Fruit fly (Drosophila melanogaster) whole organism, prepupa: Measurements from ENCODE around the gene CG43181.

Source experiments
- Blimp-1 ChIP-seq: fragments of 200-800 bp; sonication (Bioruptor generic); optimal IDR thresholded peaks from 3 replicates; lab custom pipeline; 2017; ENCODE audit warnings: missing biosample characterization, missing genetic modification characterization, mild to moderate bottlenecking, moderate library complexity, missing genetic modification reagents
- CG10631 ChIP-seq: fragments of 200-800 bp; sonication (Bioruptor generic); optimal IDR thresholded peaks from 2 replicates; lab custom pipeline; 2016; ENCODE audit warnings: missing biosample characterization, missing genetic modification characterization
- CG10669 ChIP-seq: fragments of 200-800 bp; sonication (Bioruptor generic); optimal IDR thresholded peaks from 3 replicates; lab custom pipeline; 2018; ENCODE audit warnings: missing biosample characterization, mild to moderate bottlenecking, missing genetic modification characterization, moderate library complexity
- CG11762 ChIP-seq: fragments of 200-800 bp; sonication (Bioruptor generic); optimal IDR thresholded peaks from 3 replicates; lab custom pipeline; 2016; ENCODE audit warnings: missing biosample characterization, missing genetic modification characterization; ENCODE audit not compliant: insufficient read depth
- CG11902 ChIP-seq: fragments of 200-800 bp; sonication (Bioruptor generic); optimal IDR thresholded peaks from 3 replicates; lab custom pipeline; 2016; ENCODE audit warnings: missing biosample characterization, missing genetic modification characterization
- CG15336 ChIP-seq: fragments of 200-800 bp; sonication (Bioruptor generic); IDR thresholded peaks from 2 replicates; pipeline ENCODE4 v1.3.6; 2022; ENCODE audit warnings: missing biosample characterization, missing genetic modification characterization
- CG1621 ChIP-seq: fragments of 200-800 bp; sonication (Bioruptor generic); optimal IDR thresholded peaks from 3 replicates; lab custom pipeline; 2018; ENCODE audit warnings: missing biosample characterization, mild to moderate bottlenecking, missing genetic modification characterization
- CG16779 ChIP-seq: fragments of 200-800 bp; sonication (Bioruptor generic); optimal IDR thresholded peaks from 3 replicates; lab custom pipeline; 2017; ENCODE audit warnings: missing biosample characterization, mild to moderate bottlenecking, missing genetic modification characterization
- CG3032 ChIP-seq: fragments of 200-800 bp; optimal IDR thresholded peaks from 2 replicates; lab custom pipeline; 2019; ENCODE audit warnings: missing biosample characterization, mild to moderate bottlenecking, missing genetic modification characterization, moderate library complexity
- CG31627 ChIP-seq: fragments of 200-800 bp; sonication (Bioruptor generic); optimal IDR thresholded peaks from 3 replicates; lab custom pipeline; 2016; ENCODE audit warnings: missing biosample characterization, missing genetic modification characterization
- CG32006 ChIP-seq: fragments of 200-800 bp; sonication (Bioruptor generic); optimal IDR thresholded peaks from 3 replicates; lab custom pipeline; 2017; ENCODE audit warnings: missing biosample characterization, mild to moderate bottlenecking, missing genetic modification characterization
- CG34406 ChIP-seq: fragments of 200-800 bp; sonication (Bioruptor generic); optimal IDR thresholded peaks from 3 replicates; lab custom pipeline; 2016; ENCODE audit warnings: missing biosample characterization, missing genetic modification characterization
- CG4318 ChIP-seq: fragments of 200-800 bp; sonication (Bioruptor generic); optimal IDR thresholded peaks from 3 replicates; lab custom pipeline; 2017; ENCODE audit warnings: missing biosample characterization, mild to moderate bottlenecking, missing genetic modification characterization
- CG6163 ChIP-seq: fragments of 200-800 bp; sonication (Bioruptor generic); IDR thresholded peaks from 3 replicates; pipeline ENCODE4 v1.3.6; 2022; ENCODE audit warnings: missing biosample characterization, missing genetic modification characterization
- CG6808 ChIP-seq: fragments of 200-800 bp; sonication (Bioruptor generic); optimal IDR thresholded peaks from 3 replicates; lab custom pipeline; 2017; ENCODE audit warnings: missing biosample characterization, missing genetic modification characterization, mild to moderate bottlenecking, moderate library complexity, missing genetic modification reagents
- CG6854 ChIP-seq: fragments of 200-800 bp; sonication (Bioruptor generic); optimal IDR thresholded peaks from 2 replicates; lab custom pipeline; 2017; ENCODE audit warnings: missing biosample characterization, mild to moderate bottlenecking, missing genetic modification characterization
- CG8119 ChIP-seq: fragments of 200-800 bp; sonication (Bioruptor generic); IDR thresholded peaks from 3 replicates; pipeline ENCODE4 v1.3.6; 2022; ENCODE audit warnings: missing biosample characterization, missing genetic modification characterization
- CG8319 ChIP-seq: fragments of 200-800 bp; sonication (Bioruptor generic); optimal IDR thresholded peaks from 3 replicates; lab custom pipeline; 2016; ENCODE audit warnings: missing biosample characterization, missing genetic modification characterization
- CG8632 ChIP-seq: fragments of 200-800 bp; sonication (Bioruptor generic); optimal IDR thresholded peaks from 3 replicates; lab custom pipeline; 2016; ENCODE audit warnings: missing biosample characterization, missing genetic modification characterization
- CG9139 ChIP-seq: fragments of 200-800 bp; sonication (Bioruptor generic); optimal IDR thresholded peaks from 3 replicates; lab custom pipeline; 2017; ENCODE audit warnings: missing biosample characterization, mild to moderate bottlenecking, missing genetic modification characterization
- Eip75B ChIP-seq: fragments of 200-800 bp; sonication (Bioruptor generic); optimal IDR thresholded peaks from 3 replicates; lab custom pipeline; 2016; ENCODE audit warnings: missing biosample characterization, missing genetic modification characterization
- Eip78C ChIP-seq: fragments of 200-800 bp; sonication (Bioruptor generic); peaks from one replicate; lab custom pipeline; 2016; ENCODE audit warnings: missing biosample characterization, missing genetic modification characterization
- Eip93F ChIP-seq: fragments of 200-800 bp; sonication (Bioruptor generic); optimal IDR thresholded peaks from 2 replicates; lab custom pipeline; 2016; ENCODE audit warnings: missing biosample characterization, mild to moderate bottlenecking, missing genetic modification characterization
- Ets21C ChIP-seq: fragments of 200-800 bp; sonication (Bioruptor generic); optimal IDR thresholded peaks from 3 replicates; lab custom pipeline; 2016; ENCODE audit warnings: missing biosample characterization, missing genetic modification characterization
- Ets96B ChIP-seq: fragments of 200-800 bp; optimal IDR thresholded peaks from 2 replicates; lab custom pipeline; 2019; ENCODE audit warnings: missing biosample characterization, mild to moderate bottlenecking, missing genetic modification characterization, moderate library complexity
- Gug ChIP-seq: fragments of 200-800 bp; sonication (Bioruptor generic); IDR thresholded peaks from 2 replicates; pipeline ENCODE4 v1.3.6; 2022; ENCODE audit warnings: missing biosample characterization, missing genetic modification characterization
- Hr38 ChIP-seq: sonication (Bioruptor generic); optimal IDR thresholded peaks from 2 replicates; lab custom pipeline; 2016; ENCODE audit warnings: missing biosample characterization, missing genetic modification characterization
- Hr39 ChIP-seq: fragments of 200-800 bp; sonication (Bioruptor generic); optimal IDR thresholded peaks from 2 replicates; lab custom pipeline; 2016; ENCODE audit warnings: missing biosample characterization, missing genetic modification characterization
- Lpt ChIP-seq: fragments of 200-800 bp; sonication (Bioruptor generic); optimal IDR thresholded peaks from 3 replicates; lab custom pipeline; 2016; ENCODE audit warnings: missing biosample characterization, missing genetic modification characterization
- Met ChIP-seq: fragments of 200-800 bp; sonication (Bioruptor generic); optimal IDR thresholded peaks from 3 replicates; lab custom pipeline; 2016; ENCODE audit warnings: missing biosample characterization, missing genetic modification characterization
- OdsH ChIP-seq: fragments of 200-800 bp; sonication (Bioruptor generic); optimal IDR thresholded peaks from 3 replicates; lab custom pipeline; 2016; ENCODE audit warnings: missing biosample characterization, missing genetic modification characterization
- Smox ChIP-seq: fragments of 200-800 bp; sonication (Bioruptor generic); optimal IDR thresholded peaks from 3 replicates; lab custom pipeline; 2016; ENCODE audit warnings: missing biosample characterization, missing genetic modification characterization
- Sox14 ChIP-seq: fragments of 200-800 bp; sonication (Bioruptor generic); optimal IDR thresholded peaks from 3 replicates; lab custom pipeline; 2016; ENCODE audit warnings: missing biosample characterization, missing genetic modification characterization
- Sox15 ChIP-seq: fragments of 200-800 bp; sonication (Bioruptor generic); optimal IDR thresholded peaks from 3 replicates; lab custom pipeline; 2016; ENCODE audit warnings: missing biosample characterization, missing genetic modification characterization
- achi ChIP-seq: fragments of 200-800 bp; sonication (Bioruptor generic); optimal IDR thresholded peaks from 3 replicates; lab custom pipeline; 2016; ENCODE audit warnings: missing biosample characterization, missing genetic modification characterization
- cyc ChIP-seq: fragments of 200-800 bp; sonication (Bioruptor generic); optimal IDR thresholded peaks from 3 replicates; lab custom pipeline; 2016; ENCODE audit warnings: missing biosample characterization, missing genetic modification characterization
- dsx ChIP-seq: fragments of 200-800 bp; optimal IDR thresholded peaks from 3 replicates; lab custom pipeline; 2019; ENCODE audit warnings: missing biosample characterization, mild to moderate bottlenecking, missing genetic modification characterization, moderate library complexity; ENCODE audit not compliant: poor library complexity, severe bottlenecking
- eg ChIP-seq: fragments of 200-800 bp; sonication (Bioruptor generic); IDR thresholded peaks from 3 replicates; pipeline ENCODE4 v1.3.6; 2022; ENCODE audit warnings: missing biosample characterization, missing genetic modification characterization
- esn ChIP-seq: fragments of 200-800 bp; sonication (Bioruptor generic); optimal IDR thresholded peaks from 2 replicates; lab custom pipeline; 2016; ENCODE audit warnings: missing biosample characterization, mild to moderate bottlenecking, missing genetic modification characterization, moderate library complexity
- fd59A ChIP-seq: fragments of 200-800 bp; sonication (Bioruptor generic); optimal IDR thresholded peaks from 2 replicates; lab custom pipeline; 2017; ENCODE audit warnings: missing biosample characterization, mild to moderate bottlenecking, missing genetic modification characterization, missing genetic modification reagents
- fd85E ChIP-seq: fragments of 200-800 bp; sonication (Bioruptor generic); optimal IDR thresholded peaks from 3 replicates; lab custom pipeline; 2016; ENCODE audit warnings: missing biosample characterization, missing genetic modification characterization
- fkh ChIP-seq: fragments of 200-800 bp; sonication (Bioruptor generic); optimal IDR thresholded peaks from 3 replicates; lab custom pipeline; 2017; ENCODE audit warnings: missing biosample characterization, mild to moderate bottlenecking, missing genetic modification characterization, moderate library complexity
- net ChIP-seq: fragments of 200-800 bp; sonication (Bioruptor generic); optimal IDR thresholded peaks from 3 replicates; lab custom pipeline; 2016; ENCODE audit warnings: missing biosample characterization, missing genetic modification characterization
- pdm3 ChIP-seq: fragments of 200-800 bp; sonication (Bioruptor generic); optimal IDR thresholded peaks from 3 replicates; lab custom pipeline; 2016; ENCODE audit warnings: missing biosample characterization, missing genetic modification characterization
- spab ChIP-seq: fragments of 200-800 bp; sonication (Bioruptor generic); optimal IDR thresholded peaks from 2 replicates; lab custom pipeline; 2017; ENCODE audit warnings: missing biosample characterization, mild to moderate bottlenecking, missing genetic modification characterization, missing genetic modification reagents
- ss ChIP-seq, 2 experiments: fragments of 200-800 bp; sonication (Bioruptor generic); optimal IDR thresholded peaks; 2 replicates in 1 of 2; 3 replicates in 1 of 2; lab custom pipeline; 2017 to 2018; ENCODE audit warnings: mild to moderate bottlenecking in 2 of 2, missing biosample characterization in 2 of 2, missing genetic modification characterization in 2 of 2, moderate library complexity in 1 of 2
- topi ChIP-seq: fragments of 200-800 bp; sonication (Bioruptor generic); optimal IDR thresholded peaks from 3 replicates; lab custom pipeline; 2016; ENCODE audit warnings: missing biosample characterization, missing genetic modification characterization

The CG43181 gene

dm6 chrX:379527-379926 lies 29.2 kb downstream of the CG43181 start (continued):
- TF ChIP-seq fd59A (GFP tag; lab: Kevin White, UChicago) (peak; percentile 55), dsx (GFP tag; lab: Kevin White, UChicago) (peak; percentile 65), CG34406 (GFP tag; lab: Kevin White, UChicago) (peak; percentile 14), CG15336 (GFP tag; lab: Robert Waterston, UW) (no peak), CG11762 (GFP tag; lab: Kevin White, UChicago) (no peak), Met (GFP tag; lab: Kevin White, UChicago) (peak; percentile 27), Sox15 (GFP tag; lab: Kevin White, UChicago) (no peak)

DNA sequence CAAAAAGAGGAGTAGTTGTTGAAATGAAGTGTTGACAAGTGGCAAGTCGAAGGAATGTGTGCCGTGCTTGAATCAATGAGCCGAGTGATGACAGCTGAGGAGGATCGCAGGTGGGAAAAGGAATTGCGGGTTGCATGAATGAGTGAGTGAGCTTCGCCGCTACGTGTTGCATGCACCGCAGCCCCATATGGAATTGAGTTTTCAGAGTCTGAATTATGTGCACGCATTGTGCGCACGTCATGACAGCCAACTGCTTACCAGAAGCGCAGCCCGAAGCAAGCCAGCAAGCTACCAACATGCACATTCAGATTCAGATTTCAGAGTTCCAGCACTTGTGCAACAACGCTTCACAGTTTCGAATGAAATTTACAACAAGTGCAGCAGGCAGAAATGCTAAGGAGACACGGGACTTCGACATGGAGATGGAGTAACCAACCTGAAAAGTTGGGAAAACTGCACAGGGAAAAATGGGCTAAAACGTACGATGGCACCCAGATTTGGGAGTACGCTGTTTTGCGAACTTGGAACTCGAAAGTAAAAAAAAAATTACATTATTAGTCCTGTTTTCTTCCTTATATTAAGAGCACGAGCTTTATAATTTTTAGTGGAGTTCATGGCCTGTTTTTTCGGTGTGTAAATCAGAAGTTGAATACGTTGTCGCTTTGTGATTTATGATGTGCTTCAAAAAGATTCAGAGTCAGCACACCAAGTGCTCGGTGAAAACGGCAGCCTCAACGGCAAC lies 35.6 kb downstream of the CG43181 start:
- TF ChIP-seq CG6808 (GFP tag; lab: Kevin White, UChicago), result no peak
- no peak for TF ChIP-seq Hr38 (GFP tag; lab: Kevin White, UChicago)
- no peak for TF ChIP-seq dsx (GFP tag; lab: Kevin White, UChicago)
- TF ChIP-seq Ets96B, result no peak
- no peak for TF ChIP-seq CG10669 (GFP tag; lab: Kevin White, UChicago)
- TF ChIP-seq Eip75B (GFP tag; lab: Kevin White, UChicago), result peak; percentile 9
- no peak for TF ChIP-seq CG4318
- TF ChIP-seq Eip78C (GFP tag; lab: Kevin White, UChicago), result peak; percentile 84
- no peak for TF ChIP-seq CG34406 (GFP tag; lab: Kevin White, UChicago)
- TF ChIP-seq Gug (GFP tag; lab: Robert Waterston, UW), result no peak
- TF ChIP-seq Sox14 (GFP tag; lab: Kevin White, UChicago), result peak; percentile 2
- TF ChIP-seq CG8119, result no peak
- peak; percentile 38 for TF ChIP-seq Ets21C (GFP tag; lab: Kevin White, UChicago)
- no peak for TF ChIP-seq CG1621 (tag; lab: Kevin White, UChicago)
- TF ChIP-seq CG6854 (GFP tag; lab: Kevin White, UChicago), result no peak
- no peak for TF ChIP-seq CG15336 (GFP tag; lab: Robert Waterston, UW)
- TF ChIP-seq CG32006 (GFP tag; lab: Kevin White, UChicago), result peak; percentile 27
- peak; percentile 10 for TF ChIP-seq Sox15 (GFP tag; lab: Kevin White, UChicago)
- no peak for TF ChIP-seq Eip93F
- TF ChIP-seq Blimp-1 (GFP tag; lab: Kevin White, UChicago), result no peak
- no peak for TF ChIP-seq fkh
- no peak for TF ChIP-seq CG8319 (GFP tag; lab: Kevin White, UChicago)
- TF ChIP-seq spab (GFP tag; lab: Kevin White, UChicago), result no peak
- TF ChIP-seq Met (GFP tag; lab: Kevin White, UChicago), result peak; percentile 43
- no peak for TF ChIP-seq net (GFP tag; lab: Kevin White, UChicago)
- TF ChIP-seq esn (GFP tag; lab: Kevin White, UChicago), result peak; percentile 50
- TF ChIP-seq fd85E (GFP tag; lab: Kevin White, UChicago), result no peak
- 0 out of 3 replicates have a peak, but pooled peaks have one; percentile 29 for TF ChIP-seq CG6163 (GFP tag; lab: Robert Waterston, UW)
- no peak for TF ChIP-seq CG3032 (tag; lab: Kevin White, UChicago)
- peak; percentile 14 for TF ChIP-seq CG11902
- TF ChIP-seq CG8632 (GFP tag; lab: Kevin White, UChicago), result peak; percentile 13
- TF ChIP-seq Lpt (GFP tag; lab: Kevin White, UChicago), result no peak
- TF ChIP-seq topi, result peak; percentile 51
- TF ChIP-seq CG10631 (GFP tag; lab: Kevin White, UChicago), result no peak
- peak; percentile 16 for TF ChIP-seq achi (GFP tag; lab: Kevin White, UChicago)
- TF ChIP-seq CG16779, result no peak
- peak; percentile 21 to 97 for TF ChIP-seq ss (GFP tag; optimal IDR thresholded peaks at IDR 0.05; lab: Kevin White, UChicago)
- no peak for TF ChIP-seq CG9139 (GFP tag; lab: Kevin White, UChicago)
- peak; percentile 37 for TF ChIP-seq pdm3
- peak; percentile 18 for TF ChIP-seq Smox (GFP tag; lab: Kevin White, UChicago)
- peak; percentile 43 for TF ChIP-seq cyc (GFP tag; lab: Kevin White, UChicago)
- peak; percentile 2 for TF ChIP-seq CG31627
- peak; percentile 38 for TF ChIP-seq Hr39 (GFP tag; lab: Kevin White, UChicago)
- TF ChIP-seq OdsH (GFP tag; lab: Kevin White, UChicago), result peak; percentile 44
- TF ChIP-seq eg, result no peak
- no peak for TF ChIP-seq fd59A (GFP tag; lab: Kevin White, UChicago)
